Worm (Caenorhabditis elegans): Measurements from ENCODE around the gene sre-42.
A peak's percentile ranks its signal among the peaks of the same experiment; 100 is the strongest.

sre-42 gene

DNA sequence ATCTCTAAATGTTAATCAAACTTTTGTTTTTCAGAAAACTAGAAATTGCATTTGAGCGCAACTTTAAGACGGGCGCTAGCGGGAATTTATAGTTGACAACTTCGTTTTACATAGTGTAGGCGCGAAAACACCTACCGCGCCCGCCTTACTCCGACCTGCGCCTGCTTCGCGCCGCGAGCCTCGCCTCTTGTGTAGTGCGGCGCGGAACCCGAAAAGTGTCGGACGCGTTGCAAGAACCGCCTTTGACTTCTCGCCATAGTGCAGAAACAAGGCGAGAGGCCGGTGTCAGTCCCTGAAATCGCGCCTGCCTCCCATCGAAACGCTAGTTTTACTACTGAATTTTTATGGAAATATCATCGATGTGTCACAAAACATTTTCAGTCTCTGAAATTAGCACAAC is 866 bp downstream of the sre-42 start:
- TF ChIP-seq unc-55 (GFP tag; optimal IDR thresholded peaks at IDR 0.05) (no peak), ceh-22 (tag; optimal IDR thresholded peaks at IDR 0.05) (no peak), elt-4 (tag; optimal IDR thresholded peaks at IDR 0.05) (no peak), unc-86 (tag; optimal IDR thresholded peaks at IDR 0.05) (no peak)

DNA sequence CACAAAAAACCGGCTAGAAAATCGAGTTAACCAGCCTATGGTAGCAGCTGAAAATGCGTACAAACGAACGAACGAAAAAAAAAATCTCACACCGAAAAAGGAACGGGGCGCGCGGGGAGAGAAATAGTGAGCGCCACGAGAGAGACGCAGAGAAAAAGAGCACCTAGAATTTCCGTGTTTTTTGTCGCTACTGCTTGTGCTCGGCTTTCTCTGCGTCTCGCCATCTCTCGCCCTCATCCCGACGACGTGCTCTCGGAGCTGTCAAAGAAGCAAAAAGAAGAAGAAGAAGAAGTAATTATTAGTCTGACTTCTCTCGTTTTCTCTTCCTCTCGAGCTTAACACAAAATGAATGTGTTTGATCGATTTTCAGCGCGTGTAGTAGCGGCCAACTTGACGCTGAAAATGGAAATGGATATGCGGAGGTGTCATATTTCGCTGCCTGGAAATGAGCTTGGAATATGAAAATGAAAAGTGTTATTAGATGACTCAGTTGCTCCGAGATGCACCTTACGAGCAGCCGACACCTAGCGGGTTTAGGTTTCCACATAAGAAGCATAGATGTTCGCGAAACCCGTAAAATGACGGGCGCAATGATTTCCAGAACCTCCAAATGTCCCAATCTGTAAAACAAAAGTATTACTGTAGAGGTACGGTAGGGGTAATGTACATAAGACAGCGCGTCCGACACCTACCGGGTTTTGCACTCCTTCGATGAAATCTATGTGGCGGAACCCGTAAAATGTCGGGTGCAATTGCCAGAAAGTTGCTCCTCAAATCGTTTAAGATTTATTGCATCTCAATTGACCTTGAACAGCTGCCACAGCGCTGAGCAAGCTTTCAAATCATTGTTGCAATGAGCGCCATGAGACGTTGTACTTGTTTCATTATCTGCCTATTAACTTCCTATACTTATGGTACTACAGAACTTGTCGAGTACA is 3.8 kb downstream of the sre-42 start, which contains the start of gene btb-14:
TSS of gene btb-14 (plus strand) at position 839 of the 938 bp plus-strand sequence.
- TF ChIP-seq ceh-48 (tag; optimal IDR thresholded peaks at IDR 0.05) (peak; percentile 11), dmd-4 (tag; optimal IDR thresholded peaks at IDR 0.05; ENCODE audit: borderline replicate concordance) (no peak), ceh-31 (tag; optimal IDR thresholded peaks at IDR 0.05) (peak; percentile 2)

DNA sequence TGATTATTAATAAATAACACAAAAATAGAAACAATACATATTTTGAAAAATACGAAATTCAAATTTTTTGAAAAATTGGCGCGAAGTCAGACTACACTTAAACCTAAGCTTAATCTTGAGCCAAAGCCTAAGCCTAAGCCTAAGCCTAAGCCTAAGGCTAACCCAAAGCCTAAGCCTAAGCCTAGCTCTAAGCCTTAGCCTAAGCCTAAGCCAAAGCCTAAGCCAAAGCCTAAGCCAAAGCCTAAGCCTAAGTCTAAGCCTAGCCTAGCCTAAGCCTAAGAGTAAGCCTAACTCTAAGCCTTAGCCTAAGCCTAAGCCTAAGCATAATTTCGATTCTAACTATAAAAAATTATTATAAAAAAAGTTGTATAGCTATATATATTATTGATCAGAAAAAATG is 5.8 kb downstream of the sre-42 start:
- no peak for TF ChIP-seq che-1 (tag; optimal IDR thresholded peaks at IDR 0.05)
- TF ChIP-seq dve-1 (tag; optimal IDR thresholded peaks at IDR 0.05) = peak; percentile 73

DNA sequence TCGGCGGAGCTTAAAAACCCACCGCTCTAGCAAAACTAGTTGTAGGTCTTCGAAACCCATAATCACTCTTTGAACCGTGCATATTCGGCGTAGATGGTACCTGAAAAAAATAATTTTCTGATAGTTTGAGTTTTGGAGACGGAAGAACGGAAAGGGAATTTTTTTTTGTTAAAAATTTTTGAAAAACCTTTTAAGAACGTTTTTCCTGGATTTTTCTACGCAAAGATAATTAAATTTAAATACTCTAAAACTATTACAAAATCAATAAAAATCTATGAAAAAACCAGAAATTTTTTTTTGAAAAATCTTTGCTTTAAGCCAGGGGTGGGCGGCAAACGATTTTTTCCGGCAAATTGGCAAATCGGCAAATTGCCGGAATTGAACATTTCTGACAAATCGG is 7.3 kb downstream of the sre-42 start, which contains the start of gene marc-5:
TSS of gene marc-5 (minus strand) at position 101 of the 400 bp plus-strand sequence.
- TF ChIP-seq madf-2 (tag; optimal IDR thresholded peaks at IDR 0.05) = no peak
- TF ChIP-seq nfya-1 (tag; optimal IDR thresholded peaks at IDR 0.05) = no peak

DNA sequence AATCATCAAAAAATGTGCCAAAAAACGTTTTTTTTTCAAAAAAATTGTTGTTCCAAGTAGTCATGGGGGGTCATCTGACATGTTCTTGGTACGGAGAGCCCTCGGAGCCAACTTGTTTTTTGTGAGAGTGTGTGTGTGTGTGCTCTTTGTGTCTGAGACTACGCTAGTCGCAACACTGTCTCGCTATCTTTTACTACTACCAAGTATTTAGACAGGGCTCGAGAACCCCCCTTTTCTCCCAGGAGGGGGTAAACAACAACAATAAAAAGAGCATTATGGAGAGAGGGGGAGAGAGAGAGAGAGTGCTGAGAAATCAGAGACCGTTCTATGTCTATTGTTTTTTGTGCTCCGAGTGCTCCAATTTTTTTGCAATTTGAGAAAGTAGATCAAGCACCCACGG is 7.9 kb downstream of the sre-42 start:
- no peak for TF ChIP-seq ahr-1 (tag; optimal IDR thresholded peaks at IDR 0.05)
- TF ChIP-seq elt-2 (tag; optimal IDR thresholded peaks at IDR 0.05) = no peak
- TF ChIP-seq nhr-232 (tag; optimal IDR thresholded peaks at IDR 0.05) = no peak
- TF ChIP-seq unc-55 (GFP tag; optimal IDR thresholded peaks at IDR 0.05) = no peak
- no peak for TF ChIP-seq madf-2 (tag; optimal IDR thresholded peaks at IDR 0.05)
- no peak for TF ChIP-seq pat-9 (tag; optimal IDR thresholded peaks at IDR 0.05)
- no peak for TF ChIP-seq Y22D7AL.16 (tag; optimal IDR thresholded peaks at IDR 0.05)
- TF ChIP-seq unc-3 (GFP tag; conservative IDR thresholded peaks at IDR 0.05) = no peak
- TF ChIP-seq unc-3 (tag; optimal IDR thresholded peaks at IDR 0.05) = no peak
- TF ChIP-seq tbx-7 (tag; optimal IDR thresholded peaks at IDR 0.05) = no peak
- no peak for TF ChIP-seq elt-4 (tag; optimal IDR thresholded peaks at IDR 0.05)

DNA sequence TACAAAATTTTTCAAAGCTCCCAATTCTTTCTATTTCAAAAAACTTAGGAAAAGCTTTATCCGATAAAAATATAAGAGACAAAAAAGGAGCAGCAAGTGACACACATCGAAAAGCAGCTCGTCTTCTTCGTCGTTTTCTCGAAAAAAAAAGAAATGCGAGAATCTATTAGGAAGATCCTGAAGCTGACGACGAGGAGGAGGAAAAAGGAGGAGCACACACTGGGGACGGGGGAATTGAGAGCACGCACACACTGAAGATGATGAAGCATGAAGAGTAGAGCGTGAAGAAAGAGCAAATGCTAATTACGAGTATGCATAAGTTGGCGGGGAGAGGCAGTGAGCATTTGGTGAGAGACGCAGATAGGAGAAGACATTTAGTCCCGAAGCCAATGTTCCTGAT is 12.8 kb downstream of the sre-42 start:
- no peak for TF ChIP-seq ceh-9 (tag; optimal IDR thresholded peaks at IDR 0.05)
- TF ChIP-seq ceh-31 (tag; optimal IDR thresholded peaks at IDR 0.05) = peak; percentile 47
- TF ChIP-seq hlh-6 (tag; optimal IDR thresholded peaks at IDR 0.05) = no peak
- TF ChIP-seq K09A11.1 (tag; optimal IDR thresholded peaks at IDR 0.05; ENCODE audit: insufficient read depth) = no peak
- TF ChIP-seq unc-42 (tag; optimal IDR thresholded peaks at IDR 0.05) = peak; percentile 63
- no peak for TF ChIP-seq elt-4 (tag; optimal IDR thresholded peaks at IDR 0.05)
- no peak for TF ChIP-seq odd-2 (tag; optimal IDR thresholded peaks at IDR 0.05)
- no peak for TF ChIP-seq fkh-10 (GFP tag; optimal IDR thresholded peaks at IDR 0.05)
- TF ChIP-seq dmd-4 (tag; optimal IDR thresholded peaks at IDR 0.05; ENCODE audit: borderline replicate concordance) = no peak

DNA sequence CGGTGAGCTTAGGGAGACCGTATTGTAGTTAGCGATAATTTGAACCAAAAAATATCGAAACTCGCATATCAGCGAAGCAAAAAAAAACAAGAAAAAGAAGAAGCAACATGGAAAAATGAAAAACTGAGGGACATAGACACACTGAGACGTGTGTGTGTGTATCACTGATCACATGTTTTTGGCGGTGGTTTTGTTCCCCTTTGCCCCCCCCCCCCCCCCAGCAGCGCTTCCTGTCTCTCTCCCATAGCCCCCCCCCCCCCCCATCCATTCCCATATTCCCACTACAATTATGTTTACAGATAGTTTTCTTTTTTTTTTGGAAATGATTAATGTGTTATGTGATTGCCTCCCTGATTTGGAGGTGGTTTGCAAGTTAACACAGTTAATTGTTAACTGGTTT is 17.5 kb downstream of the sre-42 start:
- TF ChIP-seq hlh-15 (tag; optimal IDR thresholded peaks at IDR 0.05) = no peak
- no peak for TF ChIP-seq nhr-232 (tag; optimal IDR thresholded peaks at IDR 0.05)
- TF ChIP-seq ceh-9 (tag; optimal IDR thresholded peaks at IDR 0.05) = no peak
- no peak for TF ChIP-seq pha-2 (tag; optimal IDR thresholded peaks at IDR 0.05)
- TF ChIP-seq ceh-14 (tag; optimal IDR thresholded peaks at IDR 0.05) = no peak
- TF ChIP-seq lim-6 (tag; optimal IDR thresholded peaks at IDR 0.05) = no peak
- TF ChIP-seq pag-3 (tag; optimal IDR thresholded peaks at IDR 0.05; ENCODE audit: borderline replicate concordance) = no peak
- no peak for TF ChIP-seq T23F11.4 (GFP tag; optimal IDR thresholded peaks at IDR 0.05)
- TF ChIP-seq ceh-22 (tag; optimal IDR thresholded peaks at IDR 0.05) = no peak
- no peak for TF ChIP-seq dmd-4 (tag; optimal IDR thresholded peaks at IDR 0.05; ENCODE audit: borderline replicate concordance)
- TF ChIP-seq hlh-6 (tag; optimal IDR thresholded peaks at IDR 0.05) = no peak
- TF ChIP-seq sox-4 (tag; optimal IDR thresholded peaks at IDR 0.05) = no peak
- no peak for TF ChIP-seq ceh-19 (GFP tag; optimal IDR thresholded peaks at IDR 0.05)
- TF ChIP-seq lin-11 (tag; optimal IDR thresholded peaks at IDR 0.05) = no peak
- TF ChIP-seq mec-3 (tag; optimal IDR thresholded peaks at IDR 0.05; ENCODE audit: borderline replicate concordance) = no peak
- no peak for TF ChIP-seq ceh-30 (tag; optimal IDR thresholded peaks at IDR 0.05)
- TF ChIP-seq ztf-16 (tag; optimal IDR thresholded peaks at IDR 0.05) = no peak
- TF ChIP-seq K02D7.2 (tag; optimal IDR thresholded peaks at IDR 0.05) = no peak

Measured in whole organism, late embryonic.